Worm (Caenorhabditis elegans) whole organism, L1 larva: ENCODE measurements around the gene nhr-214.

Experiments
- C16A3.4 ChIP-seq: fragments of 150-350 bp; optimal IDR thresholded peaks from 2 replicates; lab custom pipeline; 2014; ENCODE audit warnings: missing biosample characterization, missing genetic modification characterization
- aly-2 ChIP-seq: fragments of 150-350 bp; optimal IDR thresholded peaks from 2 replicates; lab custom pipeline; 2014; ENCODE audit warnings: missing biosample characterization, missing genetic modification characterization
- blmp-1 ChIP-seq: fragments of 150-350 bp; optimal IDR thresholded peaks from 2 replicates; lab custom pipeline; 2014; ENCODE audit warnings: missing biosample characterization, missing genetic modification characterization
- ceh-63 ChIP-seq: fragments of 200-800 bp; sonication (Bioruptor generic); optimal IDR thresholded peaks from 2 replicates; lab custom pipeline; 2018; ENCODE audit warnings: mild to moderate bottlenecking, missing genetic modification characterization, missing compliant biosample characterization
- ceh-82 ChIP-seq, 3 experiments: fragments of 150-350 bp in 1 of 3; sonication (generic microtip) in 2 of 3; optimal IDR thresholded peaks; 2 replicates each; lab custom pipeline; 2014 to 2017; ENCODE audit warnings: missing biosample characterization in 3 of 3, missing genetic modification characterization in 3 of 3
- ceh-90 ChIP-seq: sonication (generic microtip); optimal IDR thresholded peaks from 2 replicates; lab custom pipeline; 2016; ENCODE audit warnings: missing genetic modification characterization, missing compliant biosample characterization
- dpl-1 ChIP-seq, 3 experiments: fragments of 150-350 bp in 2 of 3; sonication (generic microtip) in 1 of 3; optimal IDR thresholded peaks; 2 replicates each; lab custom pipeline; 2014 to 2017; ENCODE audit warnings: missing biosample characterization in 3 of 3, missing genetic modification characterization in 3 of 3, missing genetic modification reagents in 3 of 3
- dsc-1 ChIP-seq: sonication (generic microtip); optimal IDR thresholded peaks from 2 replicates; lab custom pipeline; 2016; ENCODE audit warnings: mild to moderate bottlenecking, missing genetic modification characterization, missing compliant biosample characterization
- efl-1 ChIP-seq, 4 experiments: fragments of 150-350 bp; optimal IDR thresholded peaks in 3 of 4; peaks in 1 of 4; 1 replicate in 1 of 4; 2 replicates in 3 of 4; lab custom pipeline; 2014; ENCODE audit warnings: missing biosample characterization in 2 of 4, missing genetic modification characterization in 2 of 4, missing genetic modification reagents in 2 of 4
- egl-13 ChIP-seq: sonication (generic microtip); optimal IDR thresholded peaks from 2 replicates; lab custom pipeline; 2016; ENCODE audit warnings: missing genotype, missing genetic modification reagents, missing genetic modification characterization, missing compliant biosample characterization
- elt-3 ChIP-seq, 6 experiments: fragments of 150-350 bp in 1 of 6; sonication (generic microtip); optimal IDR thresholded peaks; 2 replicates each; lab custom pipeline; 2017 to 2018; ENCODE audit warnings: missing biosample characterization in 6 of 6, missing genetic modification characterization in 6 of 6, inconsistent platforms in 1 of 6
- fkh-8 ChIP-seq: sonication (generic microtip); optimal IDR thresholded peaks from 2 replicates; lab custom pipeline; 2016; ENCODE audit warnings: mild to moderate bottlenecking, missing genetic modification characterization, missing compliant biosample characterization
- grh-1 ChIP-seq: fragments of 200-800 bp; sonication (Bioruptor generic); IDR thresholded peaks from 2 replicates; pipeline ENCODE4 v1.3.6; 2022; ENCODE audit warnings: missing genetic modification reagents, missing genetic modification characterization, missing compliant biosample characterization
- hlh-17 ChIP-seq: fragments of 200-800 bp; sonication (Bioruptor generic); optimal IDR thresholded peaks from 2 replicates; lab custom pipeline; 2018; ENCODE audit warnings: missing genetic modification characterization, mild to moderate bottlenecking, missing compliant biosample characterization, moderate library complexity, borderline replicate concordance
- hlh-4 ChIP-seq: sonication (generic microtip); optimal IDR thresholded peaks from 2 replicates; lab custom pipeline; 2016; ENCODE audit warnings: mild to moderate bottlenecking, missing genetic modification characterization, missing compliant biosample characterization
- isw-1 ChIP-seq: fragments of 200-800 bp; sonication (Bioruptor generic); IDR thresholded peaks from 2 replicates; pipeline ENCODE4 v1.3.6; 2022; ENCODE audit warnings: missing genetic modification characterization, missing compliant biosample characterization
- lin-13 ChIP-seq: fragments of 150-350 bp; optimal IDR thresholded peaks from 2 replicates; lab custom pipeline; 2014; ENCODE audit warnings: missing biosample characterization, missing genetic modification reagents, missing genetic modification characterization
- lin-14 ChIP-seq: fragments of 200-800 bp; sonication (Bioruptor generic); optimal IDR thresholded peaks from 2 replicates; lab custom pipeline; 2018; ENCODE audit warnings: mild to moderate bottlenecking, missing genetic modification characterization, moderate library complexity, missing compliant biosample characterization
- lin-15B ChIP-seq: fragments of 150-350 bp; sonication (generic microtip); optimal IDR thresholded peaks from 3 replicates; lab custom pipeline; 2014; ENCODE audit warnings: missing biosample characterization, missing genetic modification characterization
- lin-35 ChIP-seq, 2 experiments: fragments of 150-350 bp; optimal IDR thresholded peaks; 2 replicates each; lab custom pipeline; 2014; ENCODE audit warnings: missing biosample characterization in 2 of 2, missing genetic modification characterization in 2 of 2, missing genetic modification reagents in 2 of 2
- lsy-2 ChIP-seq, 2 experiments: fragments of 150-350 bp; optimal IDR thresholded peaks; 2 replicates each; lab custom pipeline; 2014; ENCODE audit warnings: missing biosample characterization in 2 of 2, missing genetic modification characterization in 2 of 2
- mdl-1 ChIP-seq, 2 experiments: fragments of 150-350 bp; optimal IDR thresholded peaks; 2 replicates each; lab custom pipeline; 2014 to 2017; ENCODE audit warnings: missing biosample characterization in 2 of 2, missing genetic modification characterization in 2 of 2, inconsistent platforms in 1 of 2
- mef-2 ChIP-seq: fragments of 150-350 bp; optimal IDR thresholded peaks from 2 replicates; lab custom pipeline; 2014; ENCODE audit warnings: missing biosample characterization, missing genetic modification characterization
- mep-1 ChIP-seq: fragments of 150-350 bp; optimal IDR thresholded peaks from 2 replicates; lab custom pipeline; 2014; ENCODE audit warnings: missing biosample characterization, missing genetic modification characterization
- nhr-19 ChIP-seq: fragments of 200-800 bp; sonication (Bioruptor generic); conservative IDR thresholded peaks from 2 replicates; pipeline ENCODE4 v1.3.6; 2022; ENCODE audit warnings: missing genetic modification characterization, missing compliant biosample characterization
- nhr-20 ChIP-seq: sonication (generic microtip); optimal IDR thresholded peaks from 2 replicates; lab custom pipeline; 2016; ENCODE audit warnings: mild to moderate bottlenecking, missing genetic modification characterization, missing compliant biosample characterization
- nhr-237 ChIP-seq: fragments of 150-350 bp; optimal IDR thresholded peaks from 2 replicates; lab custom pipeline; 2014; ENCODE audit warnings: missing biosample characterization, missing genetic modification characterization
- nhr-28 ChIP-seq: fragments of 150-350 bp; optimal IDR thresholded peaks from 2 replicates; lab custom pipeline; 2014; ENCODE audit warnings: missing biosample characterization, missing genetic modification characterization
- nhr-47 ChIP-seq: sonication (generic microtip); optimal IDR thresholded peaks from 2 replicates; lab custom pipeline; 2016; ENCODE audit warnings: mild to moderate bottlenecking, missing genetic modification characterization, moderate library complexity, missing compliant biosample characterization
- nhr-71 ChIP-seq: sonication (generic microtip); optimal IDR thresholded peaks from 2 replicates; lab custom pipeline; 2016; ENCODE audit warnings: mild to moderate bottlenecking, missing genetic modification characterization, moderate library complexity, missing compliant biosample characterization
- nhr-77 ChIP-seq: fragments of 150-350 bp; optimal IDR thresholded peaks from 2 replicates; lab custom pipeline; 2014; ENCODE audit warnings: missing biosample characterization, missing genetic modification characterization
- nhr-85 ChIP-seq: sonication (generic microtip); peaks from one replicate; lab custom pipeline; 2016; ENCODE audit warnings: missing genetic modification characterization, inconsistent platforms, missing compliant biosample characterization
- nhr-90 ChIP-seq: sonication (generic microtip); optimal IDR thresholded peaks from 2 replicates; lab custom pipeline; 2016; ENCODE audit warnings: mild to moderate bottlenecking, missing genetic modification characterization, missing compliant biosample characterization; ENCODE audit not compliant: poor library complexity
- pag-3 ChIP-seq: sonication (generic microtip); optimal IDR thresholded peaks from 2 replicates; lab custom pipeline; 2017; ENCODE audit warnings: missing genetic modification characterization, mild to moderate bottlenecking, missing compliant biosample characterization, antibody characterized with exemption, borderline replicate concordance; ENCODE audit not compliant: insufficient read depth
- pax-3 ChIP-seq: fragments of 200-800 bp; sonication (Bioruptor generic); optimal IDR thresholded peaks from 2 replicates; lab custom pipeline; 2018; ENCODE audit warnings: mild to moderate bottlenecking, missing genetic modification characterization, moderate library complexity, missing compliant biosample characterization
- skn-1 ChIP-seq: fragments of 150-350 bp; optimal IDR thresholded peaks from 2 replicates; lab custom pipeline; 2014; ENCODE audit warnings: missing biosample characterization, missing genetic modification characterization
- snu-23 ChIP-seq: sonication (generic microtip); optimal IDR thresholded peaks from 2 replicates; lab custom pipeline; 2016; ENCODE audit warnings: missing genetic modification characterization, missing compliant biosample characterization
- sptf-1 ChIP-seq: fragments of 150-350 bp; optimal IDR thresholded peaks from 2 replicates; lab custom pipeline; 2014; ENCODE audit warnings: missing biosample characterization, missing genetic modification characterization
- swsn-7 ChIP-seq: sonication (generic microtip); optimal IDR thresholded peaks from 2 replicates; lab custom pipeline; 2016; ENCODE audit warnings: missing genetic modification characterization, missing compliant biosample characterization
- tlp-1 ChIP-seq: fragments of 150-350 bp; optimal IDR thresholded peaks from 2 replicates; lab custom pipeline; 2014; ENCODE audit warnings: missing biosample characterization, missing genetic modification characterization
- unc-30 ChIP-seq: sonication (generic microtip); optimal IDR thresholded peaks from 2 replicates; lab custom pipeline; 2017; ENCODE audit warnings: missing biosample characterization, missing genetic modification characterization
- unc-62 ChIP-seq: fragments of 150-350 bp; optimal IDR thresholded peaks from 2 replicates; lab custom pipeline; 2014; ENCODE audit warnings: missing biosample characterization, missing genetic modification reagents, missing genetic modification characterization
- unc-98 ChIP-seq: fragments of 200-800 bp; sonication (Bioruptor generic); IDR thresholded peaks from 2 replicates; pipeline ENCODE4 v1.3.6; 2022; ENCODE audit warnings: missing genetic modification characterization, missing compliant biosample characterization
- zip-4 ChIP-seq: fragments of 200-800 bp; sonication (Bioruptor generic); optimal IDR thresholded peaks from 2 replicates; lab custom pipeline; 2018; ENCODE audit warnings: mild to moderate bottlenecking, missing genetic modification characterization, moderate library complexity, missing compliant biosample characterization
- ztf-4 ChIP-seq: fragments of 150-350 bp; optimal IDR thresholded peaks from 2 replicates; lab custom pipeline; 2014; ENCODE audit warnings: missing biosample characterization, missing genetic modification characterization

nhr-214 gene

ce11 chrX:12667804-12668511, 33.9 kb downstream of the nhr-214 start, which contains the start of gene nhr-17:
nhr-17 (minus strand) TSS chrX:12667854.
- TF ChIP-seq aly-2 = no peak
- TF ChIP-seq mdl-1 (tag; optimal IDR thresholded peaks at IDR 0.05; lab: Kevin White, UChicago) = peak in 1 of 2 experiments; percentile 10
- TF ChIP-seq nhr-90 (tag; lab: Kevin White, UChicago) = peak; percentile 41
- TF ChIP-seq swsn-7 = peak; percentile 20
- TF ChIP-seq hlh-4 (tag; lab: Kevin White, UChicago) = peak; percentile 78
- TF ChIP-seq dpl-1 (GFP tag; optimal IDR thresholded peaks at IDR 0.05; lab: Kevin White, UChicago) = peak in 2 of 3 experiments; percentile 22 to 36
- peak; percentile 69 for TF ChIP-seq fkh-8 (tag; lab: Kevin White, UChicago)
- no peak for TF ChIP-seq hlh-17
- no peak for TF ChIP-seq ceh-90 (tag; lab: Kevin White, UChicago)
- TF ChIP-seq lin-35 (GFP tag; optimal IDR thresholded peaks at IDR 0.05; lab: Kevin White, UChicago) = peak; percentile 8 to 68
- peak; percentile 79 for TF ChIP-seq snu-23 (GFP tag; lab: Kevin White, UChicago)
- TF ChIP-seq egl-13 = peak; percentile 19
- peak in 1 of 2 experiments; percentile 9 for TF ChIP-seq lsy-2 (tag; optimal IDR thresholded peaks at IDR 0.05; lab: Kevin White, UChicago)
- TF ChIP-seq elt-3 (tag; optimal IDR thresholded peaks at IDR 0.05; lab: Kevin White, UChicago) = peak in 2 of 6 experiments; percentile 57 to 80
- peak; percentile 77 for TF ChIP-seq mep-1 (tag; lab: Kevin White, UChicago)
- peak; percentile 76 for TF ChIP-seq nhr-85 (tag; lab: Kevin White, UChicago)
- TF ChIP-seq unc-98 = no peak
- TF ChIP-seq unc-62 = no peak
- TF ChIP-seq dsc-1 (tag; lab: Kevin White, UChicago) = peak; percentile 82
- TF ChIP-seq ztf-4 (tag; lab: Kevin White, UChicago) = peak; percentile 12
- TF ChIP-seq nhr-71 = peak; percentile 79
- peak; percentile 44 for TF ChIP-seq nhr-19 (GFP tag; lab: Robert Waterston, UW)
- peak; percentile 27 for TF ChIP-seq nhr-237 (tag; lab: Kevin White, UChicago)
- TF ChIP-seq nhr-47 (tag; lab: Kevin White, UChicago) = peak; percentile 29
- peak in 1 of 3 experiments; percentile 2 for TF ChIP-seq ceh-82 (tag; optimal IDR thresholded peaks at IDR 0.05; lab: Kevin White, UChicago)
- peak; percentile 31 for TF ChIP-seq lin-13 (GFP tag; lab: Kevin White, UChicago)
- peak; percentile 6 for TF ChIP-seq pax-3 (tag; lab: Kevin White, UChicago)
- no peak for TF ChIP-seq mef-2 (tag; lab: Kevin White, UChicago)
- no peak for TF ChIP-seq sptf-1
- peak; percentile 67 for TF ChIP-seq lin-14 (GFP tag; lab: Kevin White, UChicago)
- TF ChIP-seq nhr-20 = peak; percentile 82
- peak; percentile 41 for TF ChIP-seq blmp-1 (tag; lab: Kevin White, UChicago)
- peak; percentile 58 for TF ChIP-seq skn-1

- TF ChIP-seq tlp-1 (tag; lab: Kevin White, UChicago) (no peak), pax-3 (tag; lab: Kevin White, UChicago) (no peak), dpl-1 (GFP tag; optimal IDR thresholded peaks at IDR 0.05; lab: Kevin White, UChicago) (no peak), nhr-85 (tag; lab: Kevin White, UChicago) (no peak), egl-13 (no peak), efl-1 (optimal IDR thresholded peaks at IDR 0.05; lab: Kevin White, UChicago) (no peak), efl-1 (GFP tag; optimal IDR thresholded peaks at IDR 0.05 in 1 of 2; lab: Kevin White, UChicago) (no peak), nhr-77 (no peak), pag-3 (tag; lab: Kevin White, UChicago) (no peak), isw-1 (GFP tag; lab: Robert Waterston, UW) (no peak), zip-4 (GFP tag; lab: Kevin White, UChicago) (no peak), lin-15B (tag; lab: Kevin White, UChicago) (no peak), hlh-4 (tag; lab: Kevin White, UChicago) (no peak), C16A3.4 (tag; lab: Kevin White, UChicago) (no peak), nhr-28 (tag; lab: Kevin White, UChicago) (no peak), unc-30 (no peak), ceh-63 (no peak), dsc-1 (tag; lab: Kevin White, UChicago) (no peak), grh-1 (GFP tag; lab: Robert Waterston, UW) (no peak), elt-3 (tag; optimal IDR thresholded peaks at IDR 0.05; lab: Kevin White, UChicago) (no peak)
Observed at ce11 chrX:12665799-12666198, 36.1 kb downstream of the nhr-214 start.
